Worm (Caenorhabditis elegans): ENCODE results near the gene H04D03.6.
A peak's percentile ranks its signal among the peaks of the same experiment; 100 is the strongest.

H04D03.6 gene

DNA sequence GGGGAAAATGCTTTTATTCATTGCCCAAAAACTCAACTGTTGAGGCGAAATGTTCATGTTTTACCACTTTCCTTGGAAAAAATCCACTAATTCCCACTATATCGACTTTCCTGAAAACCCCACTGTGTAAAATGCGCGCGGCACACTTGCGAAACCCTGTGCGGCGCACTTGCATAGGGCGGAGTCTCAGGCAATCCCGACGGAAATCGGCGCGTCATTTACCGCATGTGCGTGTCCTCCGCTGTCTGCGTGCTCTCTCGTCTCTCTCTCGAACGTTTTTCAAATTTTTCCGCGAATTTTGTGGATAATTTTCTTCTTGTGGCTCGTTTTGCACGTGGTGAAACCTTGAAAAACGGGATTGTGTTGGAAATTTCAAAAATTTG is 22.5 kb upstream of the H04D03.6 start, which contains the start of gene atx-2 (continued):
- peak; percentile 86 for TF ChIP-seq F49E8.2 (tag; optimal IDR thresholded peaks at IDR 0.05; ENCODE audit: insufficient read depth)
- TF ChIP-seq snpc-4 (GFP tag; optimal IDR thresholded peaks at IDR 0.05) = peak; percentile 69
- TF ChIP-seq snpc-4 (tag; optimal IDR thresholded peaks at IDR 0.05) = peak; percentile 6 to 84 (median 62)
- TF ChIP-seq F52B5.7 (tag; optimal IDR thresholded peaks at IDR 0.05) = peak; percentile 97
- TF ChIP-seq let-607 (tag; optimal IDR thresholded peaks at IDR 0.05) = peak; percentile 61 to 84
- peak; percentile 97 for TF ChIP-seq zfh-2 (GFP tag; conservative IDR thresholded peaks at IDR 0.05)
- TF ChIP-seq lir-1 (GFP tag; conservative IDR thresholded peaks at IDR 0.05) = peak; percentile 83
- peak; percentile 69; the same call in 1 of the 2 replicates for TF ChIP-seq hsf-1 (GFP tag; IDR thresholded peaks at IDR 0.05)
- TF ChIP-seq F23B12.7 (tag; optimal IDR thresholded peaks at IDR 0.05; ENCODE audit: insufficient read depth) = no peak
- peak; percentile 81 for TF ChIP-seq bed-2 (GFP tag; IDR thresholded peaks at IDR 0.05)
- peak; percentile 84 for TF ChIP-seq ekl-4 (GFP tag; IDR thresholded peaks at IDR 0.05)
- peak; percentile 79 for TF ChIP-seq attf-6 (GFP tag; IDR thresholded peaks at IDR 0.05)
- no peak for TF ChIP-seq ccch-3 (GFP tag; optimal IDR thresholded peaks at IDR 0.05)
- peak; percentile 1 for TF ChIP-seq T07F8.4 (tag; optimal IDR thresholded peaks at IDR 0.05)
- peak; percentile 64 for TF ChIP-seq T26A5.8 (tag; optimal IDR thresholded peaks at IDR 0.05)
- TF ChIP-seq xnd-1 (tag; optimal IDR thresholded peaks at IDR 0.05) = peak; percentile 55
- TF ChIP-seq ceh-40 (GFP tag; IDR thresholded peaks at IDR 0.05) = peak; percentile 54; the same call in 1 of the 2 replicates
- TF ChIP-seq Y56A3A.18 (GFP tag; IDR thresholded peaks at IDR 0.05) = no peak
- TF ChIP-seq snpc-3.4 (tag; optimal IDR thresholded peaks at IDR 0.05) = peak; percentile 76
- TF ChIP-seq athp-1 (tag; optimal IDR thresholded peaks at IDR 0.05) = peak; percentile 96
- no peak for TF ChIP-seq fkh-3 (tag; optimal IDR thresholded peaks at IDR 0.05)
- peak; percentile 55 for TF ChIP-seq unc-130 (GFP tag; optimal IDR thresholded peaks at IDR 0.05)
- peak; percentile 91 for TF ChIP-seq rcor-1 (GFP tag; IDR thresholded peaks at IDR 0.05)
- TF ChIP-seq ztf-25 (GFP tag; IDR thresholded peaks at IDR 0.05) = peak; percentile 96
- TF ChIP-seq cebp-2 (GFP tag; IDR thresholded peaks at IDR 0.05) = peak; percentile 74; the same call in 1 of the 2 replicates
- 0 out of 2 replicates have a peak, but pooled peaks have one; percentile 87 for TF ChIP-seq F37B4.10 (GFP tag; IDR thresholded peaks at IDR 0.05)
- peak; percentile 92 for TF ChIP-seq egl-44 (GFP tag; IDR thresholded peaks at IDR 0.05)
- TF ChIP-seq F55B11.4 (tag; optimal IDR thresholded peaks at IDR 0.05; ENCODE audit: borderline replicate concordance, insufficient read depth) = no peak
- peak in 2 of 3 experiments; percentile 70 to 80 for TF ChIP-seq lin-35 (GFP tag; optimal IDR thresholded peaks at IDR 0.05)
- peak; percentile 72 for TF ChIP-seq tbp1 (GFP tag; optimal IDR thresholded peaks at IDR 0.05)
- peak; percentile 96 for TF ChIP-seq ceh-27 (GFP tag; optimal IDR thresholded peaks at IDR 0.05)
- TF ChIP-seq hrde-1 (tag; optimal IDR thresholded peaks at IDR 0.05; ENCODE audit: borderline replicate concordance) = peak; percentile 88
- peak; percentile 42 for TF ChIP-seq ztf-22 (GFP tag; optimal IDR thresholded peaks at IDR 0.05)
- TF ChIP-seq rec-8 (tag; optimal IDR thresholded peaks at IDR 0.05) = peak; percentile 76 to 94
- no peak for TF ChIP-seq ama-1 (optimal IDR thresholded peaks at IDR 0.05)
- TF ChIP-seq ama-1 (GFP tag; optimal IDR thresholded peaks at IDR 0.05) = peak in 1 of 2 experiments; percentile 27
- TF ChIP-seq ets-4 (GFP tag; optimal IDR thresholded peaks at IDR 0.05) = peak; percentile 88
- peak; percentile 85 for TF ChIP-seq ceh-91 (GFP tag; IDR thresholded peaks at IDR 0.05)
- peak; percentile 92 for TF ChIP-seq madf-3 (GFP tag; IDR thresholded peaks at IDR 0.05)
- peak; percentile 84 for TF ChIP-seq K12H6.12 (tag; optimal IDR thresholded peaks at IDR 0.05)
- TF ChIP-seq ztf-18 (tag; optimal IDR thresholded peaks at IDR 0.05) = peak; percentile 72
- peak; percentile 71 for TF ChIP-seq F33H1.4 (GFP tag; IDR thresholded peaks at IDR 0.05)
- TF ChIP-seq tlf-1 (GFP tag; optimal IDR thresholded peaks at IDR 0.05) = peak; percentile 82
- TF ChIP-seq ztf-3 (GFP tag; optimal IDR thresholded peaks at IDR 0.05) = no peak
- TF ChIP-seq hlh-12 (tag; optimal IDR thresholded peaks at IDR 0.05) = peak; percentile 15
- TF ChIP-seq aptf-2 (GFP tag; conservative IDR thresholded peaks at IDR 0.05) = peak; percentile 80
- TF ChIP-seq dpff-1 (tag; optimal IDR thresholded peaks at IDR 0.05) = no peak
- peak; percentile 61 for TF ChIP-seq madf-8 (GFP tag; conservative IDR thresholded peaks at IDR 0.05)

Measured in whole organism, young adult.